Fruit fly (Drosophila melanogaster): ENCODE results near the gene eIF3e.
A peak's percentile ranks its signal among the peaks of the same experiment; 100 is the strongest.

eIF3e gene

DNA sequence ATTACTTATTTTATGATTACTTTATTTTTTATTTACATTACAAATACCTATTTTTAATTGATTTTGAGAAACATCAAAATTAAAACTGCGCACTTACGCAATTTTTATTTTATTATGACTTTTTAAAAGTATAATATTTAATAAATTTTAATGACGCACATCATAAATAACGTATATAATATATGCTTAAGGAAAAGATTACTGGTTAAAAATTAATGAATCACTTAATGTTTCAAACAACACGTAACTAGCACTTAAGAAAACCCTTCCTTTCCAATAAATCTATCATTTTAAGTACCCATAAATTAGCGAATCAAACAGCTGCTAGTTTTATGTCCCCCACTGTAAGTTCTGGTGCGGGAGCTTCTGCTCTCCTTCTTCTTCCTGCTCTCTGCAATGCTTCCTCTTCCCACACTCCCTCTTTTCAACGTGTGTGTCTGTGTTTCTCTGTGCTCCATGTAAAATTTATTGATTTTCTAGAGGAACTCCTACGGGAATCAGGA, 20.1 kb upstream of the eIF3e start:
- no peak for TF ChIP-seq GATAd (GFP tag; optimal IDR thresholded peaks at IDR 0.05)
- TF ChIP-seq woc (GFP tag; optimal IDR thresholded peaks at IDR 0.05) = peak; percentile 17
- peak in 1 of 2 experiments; percentile 81 for TF ChIP-seq foxo (GFP tag; optimal IDR thresholded peaks at IDR 0.05)
- TF ChIP-seq HLH106 (tag; optimal IDR thresholded peaks at IDR 0.05) = peak; percentile 80
- TF ChIP-seq Rel (GFP tag; optimal IDR thresholded peaks at IDR 0.05) = no peak
- TF ChIP-seq Rel (tag; optimal IDR thresholded peaks at IDR 0.05) = peak; percentile 21
- no peak for TF ChIP-seq dsf (GFP tag; optimal IDR thresholded peaks at IDR 0.05; ENCODE audit: borderline replicate concordance)
- TF ChIP-seq Hr78 (GFP tag; optimal IDR thresholded peaks at IDR 0.05) = no peak
- no peak for TF ChIP-seq Myc (optimal IDR thresholded peaks at IDR 0.05)
- peak; percentile 27 for TF ChIP-seq ey (GFP tag; optimal IDR thresholded peaks at IDR 0.05)
- TF ChIP-seq Jra (GFP tag; optimal IDR thresholded peaks at IDR 0.05) = no peak
- no peak for TF ChIP-seq dl (GFP tag; optimal IDR thresholded peaks at IDR 0.05; ENCODE audit: insufficient read depth in 1 of 2, partially characterized antibody in 2 of 2)
- no peak for TF ChIP-seq sage (GFP tag; optimal IDR thresholded peaks at IDR 0.05)
- no peak for TF ChIP-seq Dif (GFP tag; optimal IDR thresholded peaks at IDR 0.05; ENCODE audit: partially characterized antibody)
- no peak for TF ChIP-seq lola (GFP tag; optimal IDR thresholded peaks at IDR 0.05)
- TF ChIP-seq CG9705 (GFP tag; optimal IDR thresholded peaks at IDR 0.05) = no peak
- TF ChIP-seq Abd-B (GFP tag; optimal IDR thresholded peaks at IDR 0.05) = no peak
- no peak for TF ChIP-seq N (GFP tag; optimal IDR thresholded peaks at IDR 0.05)
- TF ChIP-seq psq (GFP tag; optimal IDR thresholded peaks at IDR 0.05) = peak; percentile 73
- peak; percentile 19 for TF ChIP-seq Hnf4 (GFP tag; optimal IDR thresholded peaks at IDR 0.05)
- peak; percentile 56 for TF ChIP-seq OdsH (GFP tag; optimal IDR thresholded peaks at IDR 0.05)
- TF ChIP-seq jim (GFP tag; optimal IDR thresholded peaks at IDR 0.05) = no peak
- no peak for TF ChIP-seq sv (GFP tag; optimal IDR thresholded peaks at IDR 0.05)
- TF ChIP-seq brk (GFP tag; optimal IDR thresholded peaks at IDR 0.05) = peak; percentile 22
- no peak for TF ChIP-seq CrebA (GFP tag; optimal IDR thresholded peaks at IDR 0.05; ENCODE audit: borderline replicate concordance)
- peak; percentile 66 for TF ChIP-seq rgr (GFP tag; optimal IDR thresholded peaks at IDR 0.05)
- TF ChIP-seq br (GFP tag; optimal IDR thresholded peaks at IDR 0.05) = peak; percentile 31
- TF ChIP-seq Sp1 (GFP tag; optimal IDR thresholded peaks at IDR 0.05) = peak; percentile 86
- peak; percentile 6 for TF ChIP-seq Hr83 (GFP tag; optimal IDR thresholded peaks at IDR 0.05; ENCODE audit: poor library complexity, severe bottlenecking)
- no peak for TF ChIP-seq tai (GFP tag; optimal IDR thresholded peaks at IDR 0.05)
- no peak for TF ChIP-seq CG32264 (GFP tag; optimal IDR thresholded peaks at IDR 0.05)
- peak; percentile 47 for TF ChIP-seq Dfd (GFP tag; optimal IDR thresholded peaks at IDR 0.05)
- no peak for TF ChIP-seq Mio (GFP tag; optimal IDR thresholded peaks at IDR 0.05)
- peak; percentile 45 for TF ChIP-seq fru (GFP tag; optimal IDR thresholded peaks at IDR 0.05)
- peak; percentile 50 for TF ChIP-seq h (GFP tag; optimal IDR thresholded peaks at IDR 0.05)
- TF ChIP-seq dmrt93B (GFP tag; optimal IDR thresholded peaks at IDR 0.05) = peak; percentile 76

DNA sequence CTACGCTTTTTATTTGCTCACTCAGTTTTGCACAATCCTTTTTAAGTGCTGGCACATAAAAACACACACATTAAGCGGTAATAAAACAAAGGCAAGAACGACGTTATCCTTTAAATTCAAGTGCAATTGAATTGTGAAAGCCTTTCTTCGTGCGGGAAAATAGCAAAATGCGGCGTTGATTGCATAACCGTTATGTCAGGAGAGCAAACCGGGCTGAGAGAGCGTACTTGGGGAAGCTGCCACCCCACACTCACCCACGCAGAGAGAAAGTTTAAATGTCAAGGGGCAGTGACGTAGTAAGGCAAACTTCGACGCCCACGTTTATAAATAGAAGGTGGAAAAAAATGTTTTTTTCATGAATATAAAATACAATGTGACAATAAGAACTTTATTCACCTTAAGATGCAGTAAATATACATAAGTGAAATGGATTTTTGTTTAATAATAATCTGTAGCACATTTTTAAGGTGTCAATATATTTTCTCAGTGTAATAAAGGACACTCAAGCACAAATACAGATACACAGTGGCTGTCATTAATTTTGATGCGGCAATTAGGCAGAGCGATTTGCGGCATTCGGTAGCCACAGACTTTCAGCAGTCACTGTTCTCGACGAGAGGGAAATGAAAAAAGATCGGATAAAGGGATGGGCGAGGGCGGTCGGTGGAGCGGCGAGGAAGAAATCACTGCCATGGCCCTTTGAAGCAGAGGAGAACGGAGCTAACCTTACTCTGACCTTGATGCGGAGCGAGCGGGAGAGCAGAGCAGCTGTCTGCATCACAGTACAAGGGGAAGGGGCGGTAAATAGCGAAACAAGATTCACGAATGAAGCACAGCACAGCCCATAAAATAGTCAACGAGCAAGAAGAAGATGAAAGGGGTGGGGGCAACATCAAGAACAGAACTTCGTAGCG, 19.3 kb upstream of the eIF3e start:
- TF ChIP-seq tai (GFP tag; optimal IDR thresholded peaks at IDR 0.05) = peak; percentile 6
- no peak for TF ChIP-seq Dif (GFP tag; optimal IDR thresholded peaks at IDR 0.05; ENCODE audit: partially characterized antibody)
- TF ChIP-seq HLH106 (tag; optimal IDR thresholded peaks at IDR 0.05) = peak; percentile 23
- peak; percentile 20 for TF ChIP-seq Hnf4 (GFP tag; optimal IDR thresholded peaks at IDR 0.05)
- TF ChIP-seq ey (GFP tag; optimal IDR thresholded peaks at IDR 0.05) = no peak
- TF ChIP-seq dmrt93B (GFP tag; optimal IDR thresholded peaks at IDR 0.05) = no peak
- TF ChIP-seq sage (GFP tag; optimal IDR thresholded peaks at IDR 0.05) = no peak
- TF ChIP-seq Dfd (GFP tag; optimal IDR thresholded peaks at IDR 0.05) = no peak
- TF ChIP-seq N (GFP tag; optimal IDR thresholded peaks at IDR 0.05) = no peak
- TF ChIP-seq Abd-B (GFP tag; optimal IDR thresholded peaks at IDR 0.05) = no peak
- TF ChIP-seq dsf (GFP tag; optimal IDR thresholded peaks at IDR 0.05; ENCODE audit: borderline replicate concordance) = no peak
- TF ChIP-seq brk (GFP tag; optimal IDR thresholded peaks at IDR 0.05) = no peak
- no peak for TF ChIP-seq usp (GFP tag; optimal IDR thresholded peaks at IDR 0.05)
- TF ChIP-seq foxo (GFP tag; optimal IDR thresholded peaks at IDR 0.05) = peak in 1 of 2 experiments; percentile 29
- TF ChIP-seq Hr78 (GFP tag; optimal IDR thresholded peaks at IDR 0.05) = no peak
- TF ChIP-seq psq (GFP tag; optimal IDR thresholded peaks at IDR 0.05) = no peak
- TF ChIP-seq fru (GFP tag; optimal IDR thresholded peaks at IDR 0.05) = peak; percentile 58
- TF ChIP-seq lola (GFP tag; optimal IDR thresholded peaks at IDR 0.05) = no peak
- TF ChIP-seq OdsH (GFP tag; optimal IDR thresholded peaks at IDR 0.05) = peak; percentile 44
- no peak for TF ChIP-seq CG9705 (GFP tag; optimal IDR thresholded peaks at IDR 0.05)
- TF ChIP-seq GATAd (GFP tag; optimal IDR thresholded peaks at IDR 0.05) = no peak
- no peak for TF ChIP-seq dl (GFP tag; optimal IDR thresholded peaks at IDR 0.05; ENCODE audit: insufficient read depth in 1 of 2, partially characterized antibody in 2 of 2)
- TF ChIP-seq Rel (GFP tag; optimal IDR thresholded peaks at IDR 0.05) = no peak
- no peak for TF ChIP-seq Rel (tag; optimal IDR thresholded peaks at IDR 0.05)
- no peak for TF ChIP-seq Jra (GFP tag; optimal IDR thresholded peaks at IDR 0.05)
- no peak for TF ChIP-seq Sp1 (GFP tag; optimal IDR thresholded peaks at IDR 0.05)
- TF ChIP-seq pan (optimal IDR thresholded peaks at IDR 0.05) = no peak
- TF ChIP-seq Vsx2 (GFP tag; optimal IDR thresholded peaks at IDR 0.05; ENCODE audit: partially characterized antibody) = no peak
- peak; percentile 24 for TF ChIP-seq br (GFP tag; optimal IDR thresholded peaks at IDR 0.05)
- TF ChIP-seq CG32264 (GFP tag; optimal IDR thresholded peaks at IDR 0.05) = peak; percentile 9
- no peak for TF ChIP-seq Hr83 (GFP tag; optimal IDR thresholded peaks at IDR 0.05; ENCODE audit: poor library complexity, severe bottlenecking)
- no peak for TF ChIP-seq Mio (GFP tag; optimal IDR thresholded peaks at IDR 0.05)
- TF ChIP-seq CrebA (GFP tag; optimal IDR thresholded peaks at IDR 0.05; ENCODE audit: borderline replicate concordance) = no peak
- TF ChIP-seq woc (GFP tag; optimal IDR thresholded peaks at IDR 0.05) = peak; percentile 14
- TF ChIP-seq h (GFP tag; optimal IDR thresholded peaks at IDR 0.05) = peak; percentile 49
- no peak for TF ChIP-seq jim (GFP tag; optimal IDR thresholded peaks at IDR 0.05)
- TF ChIP-seq Myc (optimal IDR thresholded peaks at IDR 0.05) = no peak
- TF ChIP-seq sv (GFP tag; optimal IDR thresholded peaks at IDR 0.05) = no peak
- peak; percentile 37 for TF ChIP-seq rgr (GFP tag; optimal IDR thresholded peaks at IDR 0.05)

All from whole organism, wandering third instar larva.